Fruit fly (Drosophila melanogaster): ENCODE measurements around the gene LPCAT.

Gene LPCAT

dm6 chrX:9578696-9579509 is 884 bp downstream of the LPCAT start (continued):
- TF ChIP-seq Sox14 (GFP tag; optimal IDR thresholded peaks at IDR 0.05) (peak; percentile 100), vri (GFP tag; optimal IDR thresholded peaks at IDR 0.05) (peak; percentile 99), CG6854 (GFP tag; optimal IDR thresholded peaks at IDR 0.05) (peak; percentile 99), CG11762 (GFP tag; optimal IDR thresholded peaks at IDR 0.05; ENCODE audit: insufficient read depth) (peak; percentile 98), CG7368 (GFP tag; optimal IDR thresholded peaks at IDR 0.05) (peak; percentile 99), CG9139 (GFP tag; optimal IDR thresholded peaks at IDR 0.05) (peak; percentile 98), Eip93F (GFP tag; optimal IDR thresholded peaks at IDR 0.05) (peak; percentile 99), fkh (GFP tag; optimal IDR thresholded peaks at IDR 0.05) (peak; percentile 76), dsx (GFP tag; optimal IDR thresholded peaks at IDR 0.05; ENCODE audit: poor library complexity, severe bottlenecking) (peak; percentile 97)

DNA sequence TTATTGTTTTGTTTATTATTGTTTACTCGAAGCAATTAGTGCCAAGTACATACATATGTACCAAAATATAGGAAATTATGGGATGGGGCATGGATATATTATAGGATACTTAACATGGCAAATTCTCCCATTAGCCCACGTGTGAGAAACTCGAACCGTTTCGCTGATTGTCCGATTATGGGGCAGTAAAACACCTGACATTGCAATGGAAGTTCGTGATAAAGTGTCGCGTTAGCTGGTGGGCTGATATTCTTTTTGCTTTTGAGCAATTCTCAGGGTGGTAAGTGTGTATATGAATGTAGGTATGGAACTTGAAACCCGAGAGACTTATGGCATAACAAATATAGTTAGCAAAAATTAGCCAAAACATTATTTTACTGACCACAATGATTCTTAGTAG is 1.8 kb downstream of the LPCAT start:
- peak; percentile 19 for TF ChIP-seq vri (GFP tag; optimal IDR thresholded peaks at IDR 0.05)
- TF ChIP-seq CG9139 (GFP tag; optimal IDR thresholded peaks at IDR 0.05): no peak
- no peak for TF ChIP-seq spab (GFP tag; optimal IDR thresholded peaks at IDR 0.05)
- TF ChIP-seq cyc (GFP tag; optimal IDR thresholded peaks at IDR 0.05): no peak
- no peak for TF ChIP-seq Sox15 (GFP tag; optimal IDR thresholded peaks at IDR 0.05)

dm6 chrX:9577338-9577644 is 2.5 kb downstream of the LPCAT start:
- TF ChIP-seq CG3919 (GFP tag; optimal IDR thresholded peaks at IDR 0.05): no peak
- peak; percentile 35 for TF ChIP-seq CG6808 (GFP tag; optimal IDR thresholded peaks at IDR 0.05)
- no peak for TF ChIP-seq Gug (GFP tag; IDR thresholded peaks at IDR 0.05)
- no peak for TF ChIP-seq fd85E (GFP tag; optimal IDR thresholded peaks at IDR 0.05)
- peak; percentile 17 for TF ChIP-seq CG6276 (GFP tag; optimal IDR thresholded peaks at IDR 0.05)
- TF ChIP-seq Met (GFP tag; optimal IDR thresholded peaks at IDR 0.05): no peak
- peak; percentile 21 to 63 for TF ChIP-seq ss (GFP tag; optimal IDR thresholded peaks at IDR 0.05)
- no peak for TF ChIP-seq Ets21C (GFP tag; optimal IDR thresholded peaks at IDR 0.05)
- TF ChIP-seq topi (GFP tag; optimal IDR thresholded peaks at IDR 0.05): no peak
- peak; percentile 24 for TF ChIP-seq vri (GFP tag; optimal IDR thresholded peaks at IDR 0.05)
- TF ChIP-seq CG11294 (GFP tag; IDR thresholded peaks at IDR 0.05): no peak
- TF ChIP-seq Eip93F (GFP tag; optimal IDR thresholded peaks at IDR 0.05): no peak
- no peak for TF ChIP-seq acj6 (GFP tag; optimal IDR thresholded peaks at IDR 0.05)

dm6 chrX:9576504-9577337 is 3.1 kb downstream of the LPCAT start:
- TF ChIP-seq vri (GFP tag; optimal IDR thresholded peaks at IDR 0.05) (peak; percentile 49), CG6854 (GFP tag; optimal IDR thresholded peaks at IDR 0.05) (no peak), CG3032 (tag; optimal IDR thresholded peaks at IDR 0.05) (no peak), Blimp-1 (GFP tag; optimal IDR thresholded peaks at IDR 0.05) (peak; percentile 70), Eip78C (GFP tag) (peak; percentile 74), acj6 (GFP tag; optimal IDR thresholded peaks at IDR 0.05) (no peak), svp (GFP tag) (peak; percentile 91), CG11902 (GFP tag; optimal IDR thresholded peaks at IDR 0.05) (no peak), OdsH (GFP tag; optimal IDR thresholded peaks at IDR 0.05) (no peak), CG6792 (GFP tag; optimal IDR thresholded peaks at IDR 0.05) (no peak), ss (GFP tag; optimal IDR thresholded peaks at IDR 0.05) (no peak)

DNA sequence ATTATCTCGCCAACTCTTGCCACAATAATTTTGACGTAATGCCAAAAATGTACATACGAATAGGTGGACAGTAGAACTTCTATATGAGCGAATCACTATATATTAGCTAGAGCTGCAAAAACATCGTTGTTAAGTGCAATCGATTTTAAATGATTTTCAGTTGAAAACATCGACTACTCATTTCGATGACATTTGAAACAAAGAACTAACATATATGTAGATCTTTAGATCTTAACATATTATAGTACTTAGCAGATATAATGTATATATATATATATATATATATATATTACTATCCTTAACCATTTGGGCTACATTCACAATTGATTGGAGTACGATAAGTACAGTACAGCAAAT is 3.7 kb downstream of the LPCAT start, which contains the start of gene CG42395:
TSS of gene CG42395 (minus strand) at position 101 of the 357 bp plus-strand sequence.
- no peak for TF ChIP-seq CG34406 (GFP tag; optimal IDR thresholded peaks at IDR 0.05)
- TF ChIP-seq Blimp-1 (GFP tag; optimal IDR thresholded peaks at IDR 0.05): no peak
- no peak for TF ChIP-seq dsx (GFP tag; optimal IDR thresholded peaks at IDR 0.05; ENCODE audit: poor library complexity, severe bottlenecking)
- TF ChIP-seq ss (GFP tag; optimal IDR thresholded peaks at IDR 0.05): no peak
- TF ChIP-seq CG11902 (GFP tag; optimal IDR thresholded peaks at IDR 0.05): no peak
- TF ChIP-seq Hr4 (GFP tag; optimal IDR thresholded peaks at IDR 0.05): no peak
- no peak for TF ChIP-seq CG6808 (GFP tag; optimal IDR thresholded peaks at IDR 0.05)
- no peak for TF ChIP-seq CG1621 (tag; optimal IDR thresholded peaks at IDR 0.05)
- TF ChIP-seq CG8632 (GFP tag; optimal IDR thresholded peaks at IDR 0.05): no peak
- no peak for TF ChIP-seq salr (GFP tag; optimal IDR thresholded peaks at IDR 0.05)
- TF ChIP-seq lz (GFP tag; optimal IDR thresholded peaks at IDR 0.05): no peak
- TF ChIP-seq CG8119 (GFP tag; IDR thresholded peaks at IDR 0.05): no peak
- no peak for TF ChIP-seq CG3032 (tag; optimal IDR thresholded peaks at IDR 0.05)
- TF ChIP-seq CG7368 (GFP tag; optimal IDR thresholded peaks at IDR 0.05): no peak
